Worm (Caenorhabditis elegans): ENCODE results near the gene sru-37.

DNA sequence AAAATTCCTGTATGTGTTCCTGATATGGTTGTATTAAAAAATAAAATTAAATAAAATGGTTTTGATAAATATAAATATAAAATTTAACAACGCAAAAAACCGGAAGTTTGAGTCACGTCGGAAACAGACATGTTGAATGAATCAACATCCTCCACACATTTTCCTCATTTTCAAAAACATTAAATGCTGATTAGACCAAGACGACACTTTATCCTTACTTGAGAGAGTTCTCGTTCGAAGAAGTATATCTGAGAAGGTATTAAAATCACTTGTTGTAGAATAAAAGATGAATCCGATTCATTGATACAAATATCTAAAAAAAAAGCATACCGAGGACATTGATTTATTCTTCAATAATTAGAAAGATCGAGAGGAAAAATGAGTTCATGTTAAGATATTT, 7.0 kb upstream of the sru-37 start:
- TF ChIP-seq rnt-1 (tag; optimal IDR thresholded peaks at IDR 0.05) (no peak), tbx-2 (tag; optimal IDR thresholded peaks at IDR 0.05) (no peak), hlh-15 (tag; optimal IDR thresholded peaks at IDR 0.05) (no peak), pqm-1 (tag; optimal IDR thresholded peaks at IDR 0.05) (no peak), ceh-14 (tag; optimal IDR thresholded peaks at IDR 0.05) (no peak), che-1 (tag; optimal IDR thresholded peaks at IDR 0.05) (no peak), fkh-6 (tag; optimal IDR thresholded peaks at IDR 0.05) (no peak), madf-2 (tag; optimal IDR thresholded peaks at IDR 0.05) (no peak), ceh-2 (tag; optimal IDR thresholded peaks at IDR 0.05) (no peak), ttx-3 (tag; optimal IDR thresholded peaks at IDR 0.05) (no peak), unc-55 (GFP tag; optimal IDR thresholded peaks at IDR 0.05) (no peak), fax-1 (tag; optimal IDR thresholded peaks at IDR 0.05) (no peak)
